Worm (Caenorhabditis elegans): ENCODE results near the gene Y37D8A.19.

Gene Y37D8A.19

ce11 chrIII:12968330-12968729, 38.7 kb downstream of the Y37D8A.19 start:
- TF ChIP-seq fkh-2 (tag; optimal IDR thresholded peaks at IDR 0.05), result no peak
- TF ChIP-seq unc-39 (tag; optimal IDR thresholded peaks at IDR 0.05), result no peak
- no peak for TF ChIP-seq elt-1 (tag; optimal IDR thresholded peaks at IDR 0.05)
- TF ChIP-seq tbx-2 (tag; optimal IDR thresholded peaks at IDR 0.05), result no peak
- no peak for TF ChIP-seq nhr-28 (tag; optimal IDR thresholded peaks at IDR 0.05)
- no peak for TF ChIP-seq lsy-12 (tag; optimal IDR thresholded peaks at IDR 0.05)

ce11 chrIII:12971828-12972379, 42.2 kb downstream of the Y37D8A.19 start:
- TF ChIP-seq lin-15B (tag; optimal IDR thresholded peaks at IDR 0.05) (peak; percentile 39), nhr-25 (tag; optimal IDR thresholded peaks at IDR 0.05) (no peak), hmg-11 (tag; optimal IDR thresholded peaks at IDR 0.05) (peak; percentile 53), elt-2 (tag; optimal IDR thresholded peaks at IDR 0.05) (peak; percentile 39), unc-39 (tag; optimal IDR thresholded peaks at IDR 0.05) (no peak), ceh-16 (tag; optimal IDR thresholded peaks at IDR 0.05) (no peak), pqm-1 (tag; optimal IDR thresholded peaks at IDR 0.05) (peak; percentile 19), nfya-1 (tag; optimal IDR thresholded peaks at IDR 0.05; ENCODE audit: insufficient read depth) (peak; percentile 47), nhr-76 (tag; optimal IDR thresholded peaks at IDR 0.05) (no peak), ceh-28 (tag; optimal IDR thresholded peaks at IDR 0.05) (peak; percentile 63), aly-2 (tag; optimal IDR thresholded peaks at IDR 0.05) (no peak), unc-62 (GFP tag; optimal IDR thresholded peaks at IDR 0.05) (no peak), ztf-11 (tag; optimal IDR thresholded peaks at IDR 0.05) (no peak), pha-4 (tag; optimal IDR thresholded peaks at IDR 0.05) (peak; percentile 57), nhr-67 (tag; optimal IDR thresholded peaks at IDR 0.05) (no peak)

ce11 chrIII:12972398-12972797, 42.7 kb downstream of the Y37D8A.19 start, which contains the start of gene bckd-1A:
Gene bckd-1A, minus strand, starts transcription at chrIII:12972498.
- TF ChIP-seq nhr-67 (tag; optimal IDR thresholded peaks at IDR 0.05) (no peak), ama-1 (optimal IDR thresholded peaks at IDR 0.05) (no peak), nhr-43 (tag; optimal IDR thresholded peaks at IDR 0.05; ENCODE audit: poor library complexity, severe bottlenecking) (no peak), nhr-11 (tag; optimal IDR thresholded peaks at IDR 0.05) (no peak), lin-39 (tag; optimal IDR thresholded peaks at IDR 0.05) (no peak), unc-39 (tag; optimal IDR thresholded peaks at IDR 0.05) (no peak), elt-1 (tag; optimal IDR thresholded peaks at IDR 0.05) (no peak), R02D3.7 (tag; optimal IDR thresholded peaks at IDR 0.05) (no peak), ZK546.5 (tag; optimal IDR thresholded peaks at IDR 0.05) (no peak), ceh-9 (tag; optimal IDR thresholded peaks at IDR 0.05) (no peak), daf-12 (tag; optimal IDR thresholded peaks at IDR 0.05) (no peak), lsy-12 (tag; optimal IDR thresholded peaks at IDR 0.05) (no peak), ceh-28 (tag; optimal IDR thresholded peaks at IDR 0.05) (no peak), ztf-11 (tag; optimal IDR thresholded peaks at IDR 0.05) (no peak), hmg-11 (tag; optimal IDR thresholded peaks at IDR 0.05) (no peak), lin-15B (tag; optimal IDR thresholded peaks at IDR 0.05) (no peak), zag-1 (tag; optimal IDR thresholded peaks at IDR 0.05) (no peak)

ce11 chrIII:12977559-12977958, 47.9 kb downstream of the Y37D8A.19 start, which contains the start of gene ZK1010.2:
Gene ZK1010.2, minus strand, starts transcription at chrIII:12977862.
- no peak for TF ChIP-seq lin-15B (tag; optimal IDR thresholded peaks at IDR 0.05)
- peak; percentile 16 for TF ChIP-seq lsy-12 (tag; optimal IDR thresholded peaks at IDR 0.05)
- TF ChIP-seq nhr-76 (tag; optimal IDR thresholded peaks at IDR 0.05), result no peak
- no peak for TF ChIP-seq egl-27 (tag; optimal IDR thresholded peaks at IDR 0.05)

ce11 chrIII:12978473-12979174, 49.0 kb downstream of the Y37D8A.19 start, which contains the start of the genes ubq-2 and frg-1:
Gene ubq-2, minus strand, starts transcription at chrIII:12978523.
Gene frg-1, plus strand, starts transcription at chrIII:12979162.
- peak; percentile 56 for TF ChIP-seq elt-2 (tag; optimal IDR thresholded peaks at IDR 0.05)
- TF ChIP-seq nhr-67 (tag; optimal IDR thresholded peaks at IDR 0.05), result no peak
- peak; percentile 92 for TF ChIP-seq lsy-12 (tag; optimal IDR thresholded peaks at IDR 0.05)
- TF ChIP-seq daf-12 (tag; optimal IDR thresholded peaks at IDR 0.05), result no peak
- TF ChIP-seq elt-1 (tag; optimal IDR thresholded peaks at IDR 0.05), result no peak
- peak; percentile 15 for TF ChIP-seq ZK546.5 (tag; optimal IDR thresholded peaks at IDR 0.05)
- TF ChIP-seq nhr-11 (tag; optimal IDR thresholded peaks at IDR 0.05), result peak; percentile 53
- TF ChIP-seq sea-2 (GFP tag; optimal IDR thresholded peaks at IDR 0.05), result no peak
- peak; percentile 76 for TF ChIP-seq nhr-25 (tag; optimal IDR thresholded peaks at IDR 0.05)
- TF ChIP-seq egl-5 (tag; optimal IDR thresholded peaks at IDR 0.05), result peak; percentile 55
- TF ChIP-seq ceh-9 (tag; optimal IDR thresholded peaks at IDR 0.05), result no peak
- TF ChIP-seq ceh-16 (tag; optimal IDR thresholded peaks at IDR 0.05), result no peak
- no peak for TF ChIP-seq mdl-1 (tag; optimal IDR thresholded peaks at IDR 0.05)
- peak; percentile 97 for TF ChIP-seq nfya-1 (tag; optimal IDR thresholded peaks at IDR 0.05; ENCODE audit: insufficient read depth)
- TF ChIP-seq lin-39 (tag; optimal IDR thresholded peaks at IDR 0.05), result peak; percentile 95
- TF ChIP-seq nhr-237 (tag; optimal IDR thresholded peaks at IDR 0.05), result no peak
- peak; percentile 76 for TF ChIP-seq nhr-43 (tag; optimal IDR thresholded peaks at IDR 0.05; ENCODE audit: poor library complexity, severe bottlenecking)
- no peak for TF ChIP-seq ztf-11 (tag; optimal IDR thresholded peaks at IDR 0.05)
- peak; percentile 11 for TF ChIP-seq snpc-4 (tag; optimal IDR thresholded peaks at IDR 0.05)
- TF ChIP-seq elt-3 (tag; optimal IDR thresholded peaks at IDR 0.05), result no peak
- TF ChIP-seq pqm-1 (tag; optimal IDR thresholded peaks at IDR 0.05), result peak; percentile 67
- peak; percentile 88 for TF ChIP-seq lin-15B (tag; optimal IDR thresholded peaks at IDR 0.05)
- TF ChIP-seq fkh-10 (GFP tag; optimal IDR thresholded peaks at IDR 0.05), result no peak
- TF ChIP-seq fos-1 (tag; optimal IDR thresholded peaks at IDR 0.05), result peak; percentile 13
- peak; percentile 68 for TF ChIP-seq ceh-28 (tag; optimal IDR thresholded peaks at IDR 0.05)
- no peak for TF ChIP-seq nhr-77 (tag; optimal IDR thresholded peaks at IDR 0.05)
- no peak for TF ChIP-seq aly-2 (tag; optimal IDR thresholded peaks at IDR 0.05)
- no peak for TF ChIP-seq eor-1 (tag; optimal IDR thresholded peaks at IDR 0.05)

Measured in whole organism, L3 larva.